Fruit fly (Drosophila melanogaster): Measurements from ENCODE around the gene CG33263.

Gene CG33263

DNA sequence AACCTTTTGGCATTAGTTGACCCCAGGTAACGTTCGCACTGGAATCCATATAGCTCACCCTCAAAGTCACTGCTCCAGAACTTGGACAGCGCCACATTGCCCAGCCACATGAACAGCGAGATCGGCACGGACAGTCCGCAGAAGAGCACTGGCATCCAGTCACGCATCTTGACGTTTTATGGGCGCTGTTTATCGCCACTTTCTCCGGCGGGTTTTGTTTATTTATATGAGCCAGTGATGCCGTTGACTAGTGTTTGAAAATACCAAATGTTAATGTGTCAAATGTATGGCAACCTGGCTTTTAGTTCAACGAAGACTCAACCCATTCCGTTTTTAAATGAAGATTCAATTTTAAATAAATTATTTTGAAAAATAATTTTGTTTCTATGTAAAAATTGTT lies 36.4 kb downstream of the CG33263 start, which contains the start of gene CG10171 (continued):
- no peak for TF ChIP-seq Hand (GFP tag; optimal IDR thresholded peaks at IDR 0.05)
- TF ChIP-seq hbn (GFP tag; IDR thresholded peaks at IDR 0.05; ENCODE audit: partially characterized antibody): no peak
- TF ChIP-seq CG15269 (tag; optimal IDR thresholded peaks at IDR 0.05): no peak
- no peak for TF ChIP-seq Bdp1 (GFP tag; optimal IDR thresholded peaks at IDR 0.05)
- peak; percentile 38; the same call in 1 of the 3 replicates for TF ChIP-seq CG16813 (GFP tag; IDR thresholded peaks at IDR 0.05; ENCODE audit: partially characterized antibody)
- TF ChIP-seq sima (GFP tag; optimal IDR thresholded peaks at IDR 0.05): no peak
- 0 out of 3 replicates have a peak, but pooled peaks have one; percentile 30 for TF ChIP-seq CG6791 (GFP tag; IDR thresholded peaks at IDR 0.05; ENCODE audit: partially characterized antibody)
- TF ChIP-seq CG8281 (tag; optimal IDR thresholded peaks at IDR 0.05): no peak
- TF ChIP-seq Dip2 (GFP tag; IDR thresholded peaks at IDR 0.05): no peak
- TF ChIP-seq CG6654 (GFP tag; optimal IDR thresholded peaks at IDR 0.05): no peak
- TF ChIP-seq CG17802 (tag; optimal IDR thresholded peaks at IDR 0.05): no peak
- no peak for TF ChIP-seq bigmax (GFP tag; optimal IDR thresholded peaks at IDR 0.05)
- no peak for TF ChIP-seq CG13624 (GFP tag; optimal IDR thresholded peaks at IDR 0.05)
- TF ChIP-seq aop (GFP tag; IDR thresholded peaks at IDR 0.05): no peak
- no peak for TF ChIP-seq stc (GFP tag; IDR thresholded peaks at IDR 0.05)
- TF ChIP-seq wdn (GFP tag; IDR thresholded peaks at IDR 0.05): no peak
- no peak for TF ChIP-seq CG15696 (tag; optimal IDR thresholded peaks at IDR 0.05)
- TF ChIP-seq ase (GFP tag; IDR thresholded peaks at IDR 0.05): no peak
- TF ChIP-seq Mrtf (GFP tag; IDR thresholded peaks at IDR 0.05): no peak
- 0 out of 3 replicates have a peak, but pooled peaks have one; percentile 33 for TF ChIP-seq vnd (GFP tag; IDR thresholded peaks at IDR 0.05; ENCODE audit: partially characterized antibody)
- TF ChIP-seq ro (GFP tag; IDR thresholded peaks at IDR 0.05): no peak
- TF ChIP-seq pros (GFP tag; optimal IDR thresholded peaks at IDR 0.05): no peak
- TF ChIP-seq CG16815 (GFP tag; optimal IDR thresholded peaks at IDR 0.05): no peak
- TF ChIP-seq CG34224 (GFP tag; IDR thresholded peaks at IDR 0.05; ENCODE audit: partially characterized antibody): no peak
- TF ChIP-seq CG4424 (GFP tag; optimal IDR thresholded peaks at IDR 0.05): no peak
- TF ChIP-seq CG8924 (tag; optimal IDR thresholded peaks at IDR 0.05): peak; percentile 24
- TF ChIP-seq D19B (GFP tag; optimal IDR thresholded peaks at IDR 0.05): no peak
- TF ChIP-seq GATAe (GFP tag; conservative IDR thresholded peaks at IDR 0.05): no peak
- no peak for TF ChIP-seq Ptx1 (GFP tag; IDR thresholded peaks at IDR 0.05)
- no peak for TF ChIP-seq br (optimal IDR thresholded peaks at IDR 0.05)
- TF ChIP-seq jing (GFP tag; optimal IDR thresholded peaks at IDR 0.05): no peak
- no peak for TF ChIP-seq zfh2 (GFP tag; optimal IDR thresholded peaks at IDR 0.05)
- no peak for TF ChIP-seq dmrt99B (tag; optimal IDR thresholded peaks at IDR 0.05)
- no peak for TF ChIP-seq Spps (tag; optimal IDR thresholded peaks at IDR 0.05)
- TF ChIP-seq CG1647 (GFP tag; optimal IDR thresholded peaks at IDR 0.05): no peak
- peak; percentile 43 for TF ChIP-seq CG12659 (GFP tag; optimal IDR thresholded peaks at IDR 0.05)
- no peak for TF ChIP-seq ash1 (GFP tag; optimal IDR thresholded peaks at IDR 0.05)
- TF ChIP-seq Sin3A (optimal IDR thresholded peaks at IDR 0.05): no peak
- TF ChIP-seq MBD-R2 (GFP tag; IDR thresholded peaks at IDR 0.05): peak; percentile 97
- no peak for TF ChIP-seq NK7.1 (GFP tag; optimal IDR thresholded peaks at IDR 0.05)
- no peak for TF ChIP-seq gce (GFP tag; IDR thresholded peaks at IDR 0.05)
- TF ChIP-seq Ravus (GFP tag; IDR thresholded peaks at IDR 0.05): no peak
- TF ChIP-seq Oaz (GFP tag; IDR thresholded peaks at IDR 0.05): no peak
- TF ChIP-seq CG7745 (tag; optimal IDR thresholded peaks at IDR 0.05): no peak
- no peak; the same call in 1 of the 2 replicates for TF ChIP-seq lmd (GFP tag; IDR thresholded peaks at IDR 0.05)
- no peak for TF ChIP-seq D19A (tag; optimal IDR thresholded peaks at IDR 0.05)
- no peak for TF ChIP-seq CG10431 (GFP tag; optimal IDR thresholded peaks at IDR 0.05)
- TF ChIP-seq Optix (GFP tag; IDR thresholded peaks at IDR 0.05): no peak
- no peak for TF ChIP-seq Xrp1 (GFP tag; IDR thresholded peaks at IDR 0.05)
- no peak for TF ChIP-seq NC2α (GFP tag; optimal IDR thresholded peaks at IDR 0.05)
- TF ChIP-seq lov (optimal IDR thresholded peaks at IDR 0.05): no peak
- no peak for TF ChIP-seq lov (GFP tag; IDR thresholded peaks at IDR 0.05)
- no peak for TF ChIP-seq CG11695 (GFP tag; IDR thresholded peaks at IDR 0.05)
